Worm (Caenorhabditis elegans) whole organism, L4 larva: ENCODE measurements around the gene idpp-7.

Experiments
- ZK546.5 ChIP-seq, 2 experiments: sonication (generic microtip); optimal IDR thresholded peaks; 2 replicates each; lab custom pipeline; 2017; ENCODE audit warnings: missing biosample characterization in 2 of 2, missing genetic modification characterization in 2 of 2
- aly-2 ChIP-seq: sonication (generic microtip); optimal IDR thresholded peaks from 2 replicates; lab custom pipeline; 2018; ENCODE audit warnings: missing biosample characterization, missing genetic modification characterization
- ceh-82 ChIP-seq: sonication (generic microtip); optimal IDR thresholded peaks from 2 replicates; lab custom pipeline; 2017; ENCODE audit warnings: missing biosample characterization, missing genetic modification characterization
- egl-43 ChIP-seq: fragments of 200-800 bp; sonication (Bioruptor generic); IDR thresholded peaks from 2 replicates; pipeline ENCODE4 v1.3.6; 2022; ENCODE audit warnings: missing genetic modification reagents, missing genetic modification characterization, missing compliant biosample characterization
- fkh-10 ChIP-seq: fragments of 150-350 bp; optimal IDR thresholded peaks from 2 replicates; lab custom pipeline; 2014; ENCODE audit warnings: missing biosample characterization, missing genetic modification reagents, missing genetic modification characterization
- lin-15B ChIP-seq: fragments of 150-350 bp; sonication (generic microtip); optimal IDR thresholded peaks from 3 replicates; lab custom pipeline; 2014; ENCODE audit warnings: missing biosample characterization, missing genetic modification characterization
- nhr-76 ChIP-seq: fragments of 150-350 bp; optimal IDR thresholded peaks from 2 replicates; lab custom pipeline; 2014; ENCODE audit warnings: missing biosample characterization, missing genetic modification characterization
- ztf-11 ChIP-seq: fragments of 150-350 bp; optimal IDR thresholded peaks from 2 replicates; lab custom pipeline; 2014; ENCODE audit warnings: missing biosample characterization, missing genetic modification characterization

- no peak for TF ChIP-seq aly-2 (tag; lab: Kevin White, UChicago)
- TF ChIP-seq nhr-76: no peak
- TF ChIP-seq ZK546.5 (tag; optimal IDR thresholded peaks at IDR 0.05; lab: Kevin White, UChicago): no peak
- no peak for TF ChIP-seq lin-15B (tag; lab: Kevin White, UChicago)
- peak; percentile 42 for TF ChIP-seq fkh-10
- TF ChIP-seq egl-43 (GFP tag; lab: Robert Waterston, UW): no peak
- TF ChIP-seq ztf-11: no peak
- TF ChIP-seq ceh-82 (tag; lab: Kevin White, UChicago): no peak
Observed at ce11 chrIV:12762782-12763181, 43.0 kb downstream of the idpp-7 start.
